Fruit fly (Drosophila melanogaster) whole organism, pupa: ENCODE measurements around the gene NT1.

Experiments
- CG10348 ChIP-seq: fragments of 200-800 bp; sonication (Bioruptor generic); IDR thresholded peaks from 2 replicates; pipeline ENCODE4 v1.3.6; 2022; ENCODE audit warnings: missing biosample characterization, missing genetic modification characterization
- CG17806 ChIP-seq: fragments of 200-800 bp; sonication (Bioruptor generic); optimal IDR thresholded peaks from 2 replicates; lab custom pipeline; 2018; ENCODE audit warnings: missing biosample characterization, mild to moderate bottlenecking, missing genetic modification characterization, moderate library complexity
- EcR ChIP-seq: fragments of 200-800 bp; sonication (Bioruptor generic); optimal IDR thresholded peaks from 3 replicates; lab custom pipeline; 2019; ENCODE audit warnings: missing biosample characterization, missing genetic modification characterization, mild to moderate bottlenecking, moderate library complexity, missing genetic modification reagents
- Pif1A ChIP-seq: fragments of 200-800 bp; sonication (Bioruptor generic); optimal IDR thresholded peaks from 3 replicates; lab custom pipeline; 2016; ENCODE audit warnings: missing biosample characterization, missing genetic modification characterization
- fd96Ca ChIP-seq: fragments of 200-800 bp; sonication (Bioruptor generic); IDR thresholded peaks from 3 replicates; pipeline ENCODE4 v1.3.6; 2022; ENCODE audit warnings: missing biosample characterization, missing genetic modification characterization
- rn ChIP-seq: fragments of 200-800 bp; sonication (Bioruptor generic); IDR thresholded peaks from 2 replicates; pipeline ENCODE4 v1.3.6; 2022; ENCODE audit warnings: missing biosample characterization, missing genetic modification characterization

Gene NT1

DNA sequence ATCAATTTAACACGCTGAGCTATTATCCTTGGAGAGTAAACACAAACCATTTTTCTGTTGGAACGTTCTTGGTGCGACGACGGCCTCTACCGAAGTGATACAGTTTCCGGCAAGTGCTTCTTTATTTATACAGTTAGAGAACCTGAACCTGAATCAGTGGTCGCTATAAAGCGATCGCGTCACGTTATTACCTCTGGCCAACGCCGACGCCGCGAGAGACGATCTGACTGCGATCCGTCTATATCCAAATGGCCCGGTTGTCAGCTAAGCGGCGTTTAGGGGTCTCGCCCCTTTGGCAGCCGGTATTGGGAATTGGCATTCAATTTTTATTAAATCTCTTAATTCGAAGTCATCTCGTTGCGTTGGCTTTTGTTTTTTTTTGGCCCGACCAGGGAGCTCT lies 50.2 kb downstream of the NT1 start, which contains the start of gene CG11345:
TSS of gene CG11345 (minus strand) at position 101 of the 400 bp plus-strand sequence.
- TF ChIP-seq rn (GFP tag; lab: Robert Waterston, UW): no peak
- no peak for TF ChIP-seq CG17806 (tag; lab: Kevin White, UChicago)
- no peak for TF ChIP-seq EcR
- no peak for TF ChIP-seq CG10348 (GFP tag; lab: Robert Waterston, UW)
- no peak for TF ChIP-seq Pif1A (GFP tag; lab: Kevin White, UChicago)
- no peak for TF ChIP-seq fd96Ca (GFP tag; lab: Robert Waterston, UW)
